Fruit fly (Drosophila melanogaster) whole organism, prepupa: ENCODE measurements around the gene CG42716.
A peak's percentile ranks its signal among the peaks of the same experiment; 100 is the strongest.

ENCODE experiments used
- CG10631 ChIP-seq: fragments of 200-800 bp; sonication (Bioruptor generic); optimal IDR thresholded peaks from 2 replicates; lab custom pipeline; 2016; ENCODE audit warnings: missing biosample characterization, missing genetic modification characterization
- CG10669 ChIP-seq: fragments of 200-800 bp; sonication (Bioruptor generic); optimal IDR thresholded peaks from 3 replicates; lab custom pipeline; 2018; ENCODE audit warnings: missing biosample characterization, mild to moderate bottlenecking, missing genetic modification characterization, moderate library complexity
- CG11762 ChIP-seq: fragments of 200-800 bp; sonication (Bioruptor generic); optimal IDR thresholded peaks from 3 replicates; lab custom pipeline; 2016; ENCODE audit warnings: missing biosample characterization, missing genetic modification characterization; ENCODE audit not compliant: insufficient read depth
- CG11902 ChIP-seq: fragments of 200-800 bp; sonication (Bioruptor generic); optimal IDR thresholded peaks from 3 replicates; lab custom pipeline; 2016; ENCODE audit warnings: missing biosample characterization, missing genetic modification characterization
- CG15336 ChIP-seq: fragments of 200-800 bp; sonication (Bioruptor generic); IDR thresholded peaks from 2 replicates; pipeline ENCODE4 v1.3.6; 2022; ENCODE audit warnings: missing biosample characterization, missing genetic modification characterization
- CG1621 ChIP-seq: fragments of 200-800 bp; sonication (Bioruptor generic); optimal IDR thresholded peaks from 3 replicates; lab custom pipeline; 2018; ENCODE audit warnings: missing biosample characterization, mild to moderate bottlenecking, missing genetic modification characterization
- CG16779 ChIP-seq: fragments of 200-800 bp; sonication (Bioruptor generic); optimal IDR thresholded peaks from 3 replicates; lab custom pipeline; 2017; ENCODE audit warnings: missing biosample characterization, mild to moderate bottlenecking, missing genetic modification characterization
- CG31627 ChIP-seq: fragments of 200-800 bp; sonication (Bioruptor generic); optimal IDR thresholded peaks from 3 replicates; lab custom pipeline; 2016; ENCODE audit warnings: missing biosample characterization, missing genetic modification characterization
- CG32006 ChIP-seq: fragments of 200-800 bp; sonication (Bioruptor generic); optimal IDR thresholded peaks from 3 replicates; lab custom pipeline; 2017; ENCODE audit warnings: missing biosample characterization, mild to moderate bottlenecking, missing genetic modification characterization
- CG34406 ChIP-seq: fragments of 200-800 bp; sonication (Bioruptor generic); optimal IDR thresholded peaks from 3 replicates; lab custom pipeline; 2016; ENCODE audit warnings: missing biosample characterization, missing genetic modification characterization
- CG4318 ChIP-seq: fragments of 200-800 bp; sonication (Bioruptor generic); optimal IDR thresholded peaks from 3 replicates; lab custom pipeline; 2017; ENCODE audit warnings: missing biosample characterization, mild to moderate bottlenecking, missing genetic modification characterization
- CG6163 ChIP-seq: fragments of 200-800 bp; sonication (Bioruptor generic); IDR thresholded peaks from 3 replicates; pipeline ENCODE4 v1.3.6; 2022; ENCODE audit warnings: missing biosample characterization, missing genetic modification characterization
- CG6276 ChIP-seq: fragments of 200-800 bp; sonication (Bioruptor generic); optimal IDR thresholded peaks from 2 replicates; lab custom pipeline; 2017; ENCODE audit warnings: missing biosample characterization, mild to moderate bottlenecking, missing genetic modification characterization
- CG6808 ChIP-seq: fragments of 200-800 bp; sonication (Bioruptor generic); optimal IDR thresholded peaks from 3 replicates; lab custom pipeline; 2017; ENCODE audit warnings: missing biosample characterization, missing genetic modification characterization, mild to moderate bottlenecking, moderate library complexity, missing genetic modification reagents
- CG6854 ChIP-seq: fragments of 200-800 bp; sonication (Bioruptor generic); optimal IDR thresholded peaks from 2 replicates; lab custom pipeline; 2017; ENCODE audit warnings: missing biosample characterization, mild to moderate bottlenecking, missing genetic modification characterization
- CG8119 ChIP-seq: fragments of 200-800 bp; sonication (Bioruptor generic); IDR thresholded peaks from 3 replicates; pipeline ENCODE4 v1.3.6; 2022; ENCODE audit warnings: missing biosample characterization, missing genetic modification characterization
- CG8632 ChIP-seq: fragments of 200-800 bp; sonication (Bioruptor generic); optimal IDR thresholded peaks from 3 replicates; lab custom pipeline; 2016; ENCODE audit warnings: missing biosample characterization, missing genetic modification characterization
- CG9139 ChIP-seq: fragments of 200-800 bp; sonication (Bioruptor generic); optimal IDR thresholded peaks from 3 replicates; lab custom pipeline; 2017; ENCODE audit warnings: missing biosample characterization, mild to moderate bottlenecking, missing genetic modification characterization
- Eip75B ChIP-seq: fragments of 200-800 bp; sonication (Bioruptor generic); optimal IDR thresholded peaks from 3 replicates; lab custom pipeline; 2016; ENCODE audit warnings: missing biosample characterization, missing genetic modification characterization
- Eip78C ChIP-seq: fragments of 200-800 bp; sonication (Bioruptor generic); peaks from one replicate; lab custom pipeline; 2016; ENCODE audit warnings: missing biosample characterization, missing genetic modification characterization
- Eip93F ChIP-seq: fragments of 200-800 bp; sonication (Bioruptor generic); optimal IDR thresholded peaks from 2 replicates; lab custom pipeline; 2016; ENCODE audit warnings: missing biosample characterization, mild to moderate bottlenecking, missing genetic modification characterization
- Ets21C ChIP-seq: fragments of 200-800 bp; sonication (Bioruptor generic); optimal IDR thresholded peaks from 3 replicates; lab custom pipeline; 2016; ENCODE audit warnings: missing biosample characterization, missing genetic modification characterization
- Ets96B ChIP-seq: fragments of 200-800 bp; optimal IDR thresholded peaks from 2 replicates; lab custom pipeline; 2019; ENCODE audit warnings: missing biosample characterization, mild to moderate bottlenecking, missing genetic modification characterization, moderate library complexity
- Gug ChIP-seq: fragments of 200-800 bp; sonication (Bioruptor generic); IDR thresholded peaks from 2 replicates; pipeline ENCODE4 v1.3.6; 2022; ENCODE audit warnings: missing biosample characterization, missing genetic modification characterization
- Hr39 ChIP-seq: fragments of 200-800 bp; sonication (Bioruptor generic); optimal IDR thresholded peaks from 2 replicates; lab custom pipeline; 2016; ENCODE audit warnings: missing biosample characterization, missing genetic modification characterization
- Lpt ChIP-seq: fragments of 200-800 bp; sonication (Bioruptor generic); optimal IDR thresholded peaks from 3 replicates; lab custom pipeline; 2016; ENCODE audit warnings: missing biosample characterization, missing genetic modification characterization
- Met ChIP-seq: fragments of 200-800 bp; sonication (Bioruptor generic); optimal IDR thresholded peaks from 3 replicates; lab custom pipeline; 2016; ENCODE audit warnings: missing biosample characterization, missing genetic modification characterization
- Sox102F ChIP-seq: fragments of 200-800 bp; sonication (Bioruptor generic); optimal IDR thresholded peaks from 2 replicates; lab custom pipeline; 2016; ENCODE audit warnings: missing biosample characterization, mild to moderate bottlenecking, missing genetic modification characterization
- Sox14 ChIP-seq: fragments of 200-800 bp; sonication (Bioruptor generic); optimal IDR thresholded peaks from 3 replicates; lab custom pipeline; 2016; ENCODE audit warnings: missing biosample characterization, missing genetic modification characterization
- Sox15 ChIP-seq: fragments of 200-800 bp; sonication (Bioruptor generic); optimal IDR thresholded peaks from 3 replicates; lab custom pipeline; 2016; ENCODE audit warnings: missing biosample characterization, missing genetic modification characterization
- acj6 ChIP-seq: fragments of 200-800 bp; sonication (Bioruptor generic); optimal IDR thresholded peaks from 3 replicates; lab custom pipeline; 2016; ENCODE audit warnings: missing biosample characterization, missing genetic modification characterization
- cyc ChIP-seq: fragments of 200-800 bp; sonication (Bioruptor generic); optimal IDR thresholded peaks from 3 replicates; lab custom pipeline; 2016; ENCODE audit warnings: missing biosample characterization, missing genetic modification characterization
- dac ChIP-seq: fragments of 200-800 bp; sonication (Bioruptor generic); optimal IDR thresholded peaks from 2 replicates; lab custom pipeline; 2017; ENCODE audit warnings: missing biosample characterization, mild to moderate bottlenecking, missing genetic modification characterization
- dsx ChIP-seq: fragments of 200-800 bp; optimal IDR thresholded peaks from 3 replicates; lab custom pipeline; 2019; ENCODE audit warnings: missing biosample characterization, mild to moderate bottlenecking, missing genetic modification characterization, moderate library complexity; ENCODE audit not compliant: poor library complexity, severe bottlenecking
- esn ChIP-seq: fragments of 200-800 bp; sonication (Bioruptor generic); optimal IDR thresholded peaks from 2 replicates; lab custom pipeline; 2016; ENCODE audit warnings: missing biosample characterization, mild to moderate bottlenecking, missing genetic modification characterization, moderate library complexity
- fd85E ChIP-seq: fragments of 200-800 bp; sonication (Bioruptor generic); optimal IDR thresholded peaks from 3 replicates; lab custom pipeline; 2016; ENCODE audit warnings: missing biosample characterization, missing genetic modification characterization
- fkh ChIP-seq: fragments of 200-800 bp; sonication (Bioruptor generic); optimal IDR thresholded peaks from 3 replicates; lab custom pipeline; 2017; ENCODE audit warnings: missing biosample characterization, mild to moderate bottlenecking, missing genetic modification characterization, moderate library complexity
- lz ChIP-seq: fragments of 200-800 bp; sonication (Bioruptor generic); optimal IDR thresholded peaks from 3 replicates; lab custom pipeline; 2016; ENCODE audit warnings: missing biosample characterization, missing genetic modification characterization
- net ChIP-seq: fragments of 200-800 bp; sonication (Bioruptor generic); optimal IDR thresholded peaks from 3 replicates; lab custom pipeline; 2016; ENCODE audit warnings: missing biosample characterization, missing genetic modification characterization
- pdm3 ChIP-seq: fragments of 200-800 bp; sonication (Bioruptor generic); optimal IDR thresholded peaks from 3 replicates; lab custom pipeline; 2016; ENCODE audit warnings: missing biosample characterization, missing genetic modification characterization
- ss ChIP-seq, 2 experiments: fragments of 200-800 bp; sonication (Bioruptor generic); optimal IDR thresholded peaks; 2 replicates in 1 of 2; 3 replicates in 1 of 2; lab custom pipeline; 2017 to 2018; ENCODE audit warnings: mild to moderate bottlenecking in 2 of 2, missing biosample characterization in 2 of 2, missing genetic modification characterization in 2 of 2, moderate library complexity in 1 of 2
- svp ChIP-seq: fragments of 200-800 bp; sonication (Bioruptor generic); peaks from one replicate; lab custom pipeline; 2016; ENCODE audit warnings: missing biosample characterization, missing genetic modification characterization
- topi ChIP-seq: fragments of 200-800 bp; sonication (Bioruptor generic); optimal IDR thresholded peaks from 3 replicates; lab custom pipeline; 2016; ENCODE audit warnings: missing biosample characterization, missing genetic modification characterization

Gene CG42716

dm6 chr3L:16021064-16021683 is 12.4 kb upstream of the CG42716 start (continued):
- no peak for TF ChIP-seq ss (GFP tag; optimal IDR thresholded peaks at IDR 0.05; lab: Kevin White, UChicago)
- peak; percentile 64 for TF ChIP-seq esn (GFP tag; lab: Kevin White, UChicago)
- no peak for TF ChIP-seq CG9139 (GFP tag; lab: Kevin White, UChicago)
- no peak for TF ChIP-seq fkh (GFP tag; lab: Kevin White, UChicago)
- peak; percentile 36 for TF ChIP-seq net (GFP tag; lab: Kevin White, UChicago)
- TF ChIP-seq CG31627 (GFP tag; lab: Kevin White, UChicago), result peak; percentile 51
- TF ChIP-seq acj6 (GFP tag; lab: Kevin White, UChicago), result peak; percentile 45
- peak; percentile 50 for TF ChIP-seq Met (GFP tag; lab: Kevin White, UChicago)
- TF ChIP-seq Eip78C (GFP tag; lab: Kevin White, UChicago), result peak; percentile 82

- TF ChIP-seq dac (no peak), Eip78C (GFP tag; lab: Kevin White, UChicago) (peak; percentile 38), CG6854 (GFP tag; lab: Kevin White, UChicago) (peak; percentile 21)
Measured at dm6 chr3L:16023020-16023648, 10.4 kb upstream of the CG42716 start, which contains the start of gene Notum. TSS of gene Notum (plus strand) at chr3L:16023480.

dm6 chr3L:16024276-16025019 is 9.1 kb upstream of the CG42716 start:
- TF ChIP-seq CG10669 (peak; percentile 58), net (GFP tag; lab: Kevin White, UChicago) (peak; percentile 45), CG6276 (GFP tag; lab: Kevin White, UChicago) (peak; percentile 36), esn (GFP tag; lab: Kevin White, UChicago) (peak; percentile 81), pdm3 (GFP tag; lab: Kevin White, UChicago) (peak; percentile 66), CG32006 (peak; percentile 72), Sox102F (GFP tag; lab: Kevin White, UChicago) (peak; percentile 69), svp (peak; percentile 89), Lpt (peak; percentile 24), Eip93F (GFP tag; lab: Kevin White, UChicago) (no peak), CG6808 (GFP tag; lab: Kevin White, UChicago) (peak; percentile 65), CG4318 (GFP tag; lab: Kevin White, UChicago) (peak; percentile 35), Ets96B (tag; lab: Kevin White, UChicago) (peak; percentile 60), fd85E (GFP tag; lab: Kevin White, UChicago) (no peak), acj6 (GFP tag; lab: Kevin White, UChicago) (peak; percentile 51), Gug (no peak), CG8119 (GFP tag; lab: Robert Waterston, UW) (peak; percentile 37; the same call in 2 of the 3 replicates), CG1621 (tag; lab: Kevin White, UChicago) (no peak), fkh (GFP tag; lab: Kevin White, UChicago) (no peak), CG16779 (tag; lab: Kevin White, UChicago) (peak; percentile 15), Ets21C (peak; percentile 42), CG8632 (GFP tag; lab: Kevin White, UChicago) (peak; percentile 47), CG31627 (GFP tag; lab: Kevin White, UChicago) (peak; percentile 77), cyc (peak; percentile 58), lz (GFP tag; lab: Kevin White, UChicago) (peak; percentile 74), CG6163 (GFP tag; lab: Robert Waterston, UW) (no peak), dsx (GFP tag; lab: Kevin White, UChicago) (peak; percentile 33), topi (peak; percentile 70), dac (no peak), CG11902 (GFP tag; lab: Kevin White, UChicago) (peak; percentile 31), Sox15 (peak; percentile 41), Sox14 (peak; percentile 62), CG34406 (GFP tag; lab: Kevin White, UChicago) (peak; percentile 43), Eip75B (GFP tag; lab: Kevin White, UChicago) (peak; percentile 70), CG15336 (GFP tag; lab: Robert Waterston, UW) (no peak; the same call in none of the 2 replicates), CG10631 (GFP tag; lab: Kevin White, UChicago) (peak; percentile 54), CG11762 (peak; percentile 16), Hr39 (peak; percentile 66), ss (GFP tag; optimal IDR thresholded peaks at IDR 0.05; lab: Kevin White, UChicago) (peak; percentile 27 to 63)
